Worm (Caenorhabditis elegans): ENCODE results near the gene srh-112.

ce11 chrV:17208045-17208444 lies 18.0 kb downstream of the srh-112 start, which contains the start of gene Y68A4A.13:
- TF ChIP-seq dao-5 (tag; optimal IDR thresholded peaks at IDR 0.05) (no peak), him-1 (tag; optimal IDR thresholded peaks at IDR 0.05) (no peak)

Data from whole organism, L4/young adult.